Worm (Caenorhabditis elegans) whole organism, young adult: ENCODE data around the gene srg-39.

ENCODE experiments used
- B0336.3 ChIP-seq: fragments of 200-800 bp; sonication (Bioruptor generic); IDR thresholded peaks from 2 replicates; pipeline ENCODE4 v1.3.6; 2022; ENCODE audit warnings: missing genetic modification characterization, missing compliant biosample characterization
- F10E7.11 ChIP-seq: sonication (generic microtip); optimal IDR thresholded peaks from 2 replicates; lab custom pipeline; 2017; ENCODE audit warnings: mild to moderate bottlenecking, missing genetic modification characterization, moderate library complexity, missing compliant biosample characterization
- F22D6.2 ChIP-seq: sonication (generic microtip); optimal IDR thresholded peaks from 2 replicates; lab custom pipeline; 2016; ENCODE audit warnings: mild to moderate bottlenecking, missing genetic modification characterization, missing compliant biosample characterization
- F23B12.7 ChIP-seq: sonication (generic microtip); optimal IDR thresholded peaks from 2 replicates; lab custom pipeline; 2017; ENCODE audit warnings: missing genetic modification characterization, mild to moderate bottlenecking, missing compliant biosample characterization, antibody characterized with exemption, moderate library complexity; ENCODE audit not compliant: insufficient read depth
- F33H1.4 ChIP-seq: fragments of 200-800 bp; sonication (Bioruptor generic); IDR thresholded peaks from 2 replicates; pipeline ENCODE4 v1.3.6; 2022; ENCODE audit warnings: missing genetic modification reagents, missing genetic modification characterization, missing compliant biosample characterization
- F49E8.2 ChIP-seq: sonication (generic microtip); optimal IDR thresholded peaks from 3 replicates; lab custom pipeline; 2017; ENCODE audit warnings: missing genetic modification characterization, mild to moderate bottlenecking, missing compliant biosample characterization, antibody characterized with exemption, moderate library complexity; ENCODE audit not compliant: insufficient read depth
- K11D2.4 ChIP-seq: fragments of 200-800 bp; sonication (Bioruptor generic); IDR thresholded peaks from 2 replicates; pipeline ENCODE4 v1.3.6; 2022; ENCODE audit warnings: missing genetic modification reagents, missing genetic modification characterization, missing compliant biosample characterization
- T26A5.8 ChIP-seq: sonication (generic microtip); optimal IDR thresholded peaks from 2 replicates; lab custom pipeline; 2016; ENCODE audit warnings: missing genetic modification characterization, missing compliant biosample characterization
- Y53G8AR.9 ChIP-seq: fragments of 200-800 bp; sonication (Bioruptor generic); conservative IDR thresholded peaks from 2 replicates; pipeline ENCODE4 v1.3.6; 2022; ENCODE audit warnings: missing genetic modification reagents, missing genetic modification characterization, missing compliant biosample characterization
- Y79H2A.3 ChIP-seq: fragments of 200-800 bp; sonication (Bioruptor generic); conservative IDR thresholded peaks from 2 replicates; pipeline ENCODE4 v1.3.6; 2022; ENCODE audit warnings: missing genetic modification reagents, missing genetic modification characterization, missing compliant biosample characterization
- Y95B8A.8 ChIP-seq: fragments of 200-800 bp; sonication (Bioruptor generic); IDR thresholded peaks from 2 replicates; pipeline ENCODE4 v1.3.6; 2022; ENCODE audit warnings: missing genetic modification reagents, missing genetic modification characterization, missing compliant biosample characterization
- ama-1 ChIP-seq, 3 experiments: fragments of 150-350 bp in 1 of 3; sonication (generic microtip) in 2 of 3; optimal IDR thresholded peaks; 2 replicates each; lab custom pipeline; 2014 to 2018; ENCODE audit warnings: missing biosample characterization in 2 of 3, missing genetic modification characterization in 2 of 3, missing genetic modification reagents in 2 of 3
- aptf-3 ChIP-seq: fragments of 200-800 bp; sonication (Bioruptor generic); IDR thresholded peaks from 2 replicates; pipeline ENCODE4 v1.3.6; 2022; ENCODE audit warnings: missing genetic modification characterization, missing compliant biosample characterization
- cebp-2 ChIP-seq: fragments of 200-800 bp; sonication (Bioruptor generic); IDR thresholded peaks from 2 replicates; pipeline ENCODE4 v1.3.6; 2022; ENCODE audit warnings: missing genetic modification characterization, missing compliant biosample characterization
- ceh-40 ChIP-seq: fragments of 200-800 bp; sonication (Bioruptor generic); IDR thresholded peaks from 2 replicates; pipeline ENCODE4 v1.3.6; 2022; ENCODE audit warnings: missing genetic modification characterization, missing compliant biosample characterization
- efl-1 ChIP-seq: fragments of 150-350 bp; optimal IDR thresholded peaks from 2 replicates; lab custom pipeline; 2014; ENCODE audit warnings: missing biosample characterization, missing genetic modification reagents, missing genetic modification characterization
- egl-44 ChIP-seq: fragments of 200-800 bp; sonication (Bioruptor generic); IDR thresholded peaks from 2 replicates; pipeline ENCODE4 v1.3.6; 2022; ENCODE audit warnings: missing genetic modification reagents, missing genetic modification characterization, missing compliant biosample characterization
- egrh-3 ChIP-seq: fragments of 200-800 bp; sonication (Bioruptor generic); IDR thresholded peaks from 2 replicates; pipeline ENCODE4 v1.3.6; 2022; ENCODE audit warnings: missing genetic modification reagents, missing genetic modification characterization, missing compliant biosample characterization
- fkh-3 ChIP-seq: sonication (generic microtip); optimal IDR thresholded peaks from 2 replicates; lab custom pipeline; 2016; ENCODE audit warnings: mild to moderate bottlenecking, missing genetic modification characterization, missing compliant biosample characterization
- gei-17 ChIP-seq: fragments of 200-800 bp; sonication (Bioruptor generic); optimal IDR thresholded peaks from 2 replicates; lab custom pipeline; 2018; ENCODE audit warnings: mild to moderate bottlenecking, missing genetic modification characterization, missing compliant biosample characterization
- hlh-12 ChIP-seq: sonication (generic microtip); optimal IDR thresholded peaks from 2 replicates; lab custom pipeline; 2016; ENCODE audit warnings: missing genetic modification characterization, missing compliant biosample characterization
- hlh-26 ChIP-seq: fragments of 200-800 bp; sonication (Bioruptor generic); conservative IDR thresholded peaks from 2 replicates; pipeline ENCODE4 v1.3.6; 2022; ENCODE audit warnings: missing genetic modification reagents, missing genetic modification characterization, missing compliant biosample characterization
- let-607 ChIP-seq, 2 experiments: fragments of 200-800 bp in 1 of 2; sonication (Bioruptor generic) in 1 of 2; sonication (generic microtip) in 1 of 2; optimal IDR thresholded peaks; 2 replicates each; lab custom pipeline; 2016 to 2018; ENCODE audit warnings: mild to moderate bottlenecking in 2 of 2, missing compliant biosample characterization in 2 of 2, missing genetic modification characterization in 2 of 2, moderate library complexity in 2 of 2, missing genotype in 1 of 2
- lin-26 ChIP-seq: fragments of 200-800 bp; sonication (Bioruptor generic); IDR thresholded peaks from 2 replicates; pipeline ENCODE4 v1.3.6; 2022; ENCODE audit warnings: missing genetic modification reagents, missing genetic modification characterization, missing compliant biosample characterization
- lin-35 ChIP-seq, 3 experiments: fragments of 150-350 bp in 2 of 3; sonication (generic microtip) in 1 of 3; optimal IDR thresholded peaks; 2 replicates each; lab custom pipeline; 2014 to 2018; ENCODE audit warnings: missing biosample characterization in 3 of 3, missing genetic modification characterization in 3 of 3, missing genetic modification reagents in 3 of 3
- madf-3 ChIP-seq: fragments of 200-800 bp; sonication (Bioruptor generic); IDR thresholded peaks from 2 replicates; pipeline ENCODE4 v1.3.6; 2022; ENCODE audit warnings: missing genetic modification reagents, missing genetic modification characterization, missing compliant biosample characterization
- nhr-120 ChIP-seq: fragments of 200-800 bp; sonication (Bioruptor generic); IDR thresholded peaks from 2 replicates; pipeline ENCODE4 v1.3.6; 2022; ENCODE audit warnings: missing genetic modification characterization, missing compliant biosample characterization
- nhr-80 ChIP-seq: sonication (generic microtip); optimal IDR thresholded peaks from 2 replicates; lab custom pipeline; 2016; ENCODE audit warnings: missing genetic modification characterization, missing compliant biosample characterization
- pbrm-1 ChIP-seq: fragments of 200-800 bp; sonication (Bioruptor generic); IDR thresholded peaks from 2 replicates; pipeline ENCODE4 v1.3.6; 2022; ENCODE audit warnings: missing genetic modification reagents, missing genetic modification characterization, missing compliant biosample characterization
- pha-4 ChIP-seq: fragments of 150-350 bp; sonication (generic microtip); optimal IDR thresholded peaks from 2 replicates; lab custom pipeline; 2014; ENCODE audit warnings: missing biosample characterization, missing genetic modification reagents, missing genetic modification characterization
- rec-8 ChIP-seq, 2 experiments: sonication (generic microtip); optimal IDR thresholded peaks; 2 replicates each; lab custom pipeline; 2016; ENCODE audit warnings: mild to moderate bottlenecking in 2 of 2, missing genetic modification characterization in 2 of 2, missing genetic modification reagents in 2 of 2, missing genotype in 2 of 2, missing biosample characterization in 1 of 2, missing compliant biosample characterization in 1 of 2, moderate library complexity in 1 of 2
- sea-2 ChIP-seq: fragments of 200-800 bp; sonication (Bioruptor generic); IDR thresholded peaks from 2 replicates; pipeline ENCODE4 v1.3.6; 2022; ENCODE audit warnings: missing genetic modification characterization, missing compliant biosample characterization
- somi-1 ChIP-seq: fragments of 200-800 bp; sonication (Bioruptor generic); optimal IDR thresholded peaks from 2 replicates; lab custom pipeline; 2018; ENCODE audit warnings: mild to moderate bottlenecking, missing genetic modification characterization, missing compliant biosample characterization
- sptf-2 ChIP-seq: fragments of 200-800 bp; sonication (Bioruptor generic); optimal IDR thresholded peaks from 2 replicates; lab custom pipeline; 2018; ENCODE audit warnings: mild to moderate bottlenecking, missing genetic modification characterization, missing compliant biosample characterization
- tbp1 ChIP-seq: fragments of 200-800 bp; sonication (Bioruptor generic); optimal IDR thresholded peaks from 2 replicates; lab custom pipeline; 2018; ENCODE audit warnings: mild to moderate bottlenecking, missing genetic modification characterization, missing compliant biosample characterization
- xnd-1 ChIP-seq: sonication (generic microtip); optimal IDR thresholded peaks from 2 replicates; lab custom pipeline; 2016; ENCODE audit warnings: missing genotype, missing genetic modification reagents, missing genetic modification characterization, missing compliant biosample characterization
- zfh-2 ChIP-seq: fragments of 200-800 bp; sonication (Bioruptor generic); conservative IDR thresholded peaks from 2 replicates; pipeline ENCODE4 v1.3.6; 2022; ENCODE audit warnings: missing genetic modification reagents, missing genetic modification characterization, missing compliant biosample characterization

srg-39 gene

ce11 chrV:11167745-11168144 is 15.5 kb upstream of the srg-39 start:
- TF ChIP-seq K11D2.4 (GFP tag; lab: Robert Waterston, UW) (no peak), gei-17 (GFP tag; lab: Kevin White, UChicago) (no peak), pbrm-1 (GFP tag; lab: Robert Waterston, UW) (no peak), F33H1.4 (GFP tag; lab: Robert Waterston, UW) (no peak), sptf-2 (GFP tag; lab: Kevin White, UChicago) (no peak), lin-35 (GFP tag; optimal IDR thresholded peaks at IDR 0.05; lab: Kevin White, UChicago) (no peak), madf-3 (GFP tag; lab: Robert Waterston, UW) (no peak), sea-2 (GFP tag; lab: Robert Waterston, UW) (no peak), T26A5.8 (tag; lab: Kevin White, UChicago) (no peak), hlh-12 (tag; lab: Kevin White, UChicago) (no peak)

ce11 chrV:11164475-11164874 is 12.2 kb upstream of the srg-39 start, which contains the start of gene srg-40:
TSS of gene srg-40 (minus strand) at chrV:11164575.
- TF ChIP-seq Y53G8AR.9 = no peak
- TF ChIP-seq F10E7.11 (tag; lab: Kevin White, UChicago) = no peak
- no peak for TF ChIP-seq nhr-80 (tag; lab: Kevin White, UChicago)
- TF ChIP-seq aptf-3 (GFP tag; lab: Robert Waterston, UW) = no peak
- no peak for TF ChIP-seq Y79H2A.3 (GFP tag; lab: Robert Waterston, UW)
- no peak for TF ChIP-seq let-607 (tag; optimal IDR thresholded peaks at IDR 0.05; lab: Kevin White, UChicago)
- no peak for TF ChIP-seq cebp-2
- TF ChIP-seq egl-44 (GFP tag; lab: Robert Waterston, UW) = no peak
- TF ChIP-seq ceh-40 (GFP tag; lab: Robert Waterston, UW) = no peak
- TF ChIP-seq rec-8 (tag; optimal IDR thresholded peaks at IDR 0.05; lab: Kevin White, UChicago) = no peak
- no peak for TF ChIP-seq K11D2.4 (GFP tag; lab: Robert Waterston, UW)
- no peak for TF ChIP-seq fkh-3 (tag; lab: Kevin White, UChicago)
- no peak for TF ChIP-seq F23B12.7 (tag; lab: Kevin White, UChicago)
- TF ChIP-seq, all 124 proteins: peak for 0

ce11 chrV:11161791-11162190 is 9.6 kb upstream of the srg-39 start, which contains the start of gene srg-41:
TSS of gene srg-41 (minus strand) at chrV:11161891.
- TF ChIP-seq somi-1 (GFP tag; lab: Kevin White, UChicago) (no peak), B0336.3 (GFP tag; lab: Robert Waterston, UW) (no peak)

- TF ChIP-seq aptf-3 (GFP tag; lab: Robert Waterston, UW) (no peak), egrh-3 (no peak), F10E7.11 (tag; lab: Kevin White, UChicago) (no peak), Y95B8A.8 (no peak), F22D6.2 (tag; lab: Kevin White, UChicago) (no peak), lin-26 (GFP tag; lab: Robert Waterston, UW) (no peak), hlh-12 (tag; lab: Kevin White, UChicago) (no peak), xnd-1 (tag; lab: Kevin White, UChicago) (no peak), ama-1 (optimal IDR thresholded peaks at IDR 0.05; lab: Kevin White, UChicago) (no peak), ama-1 (GFP tag; optimal IDR thresholded peaks at IDR 0.05; lab: Kevin White, UChicago) (no peak)
These were observed 5.7 kb upstream of the srg-39 start, which contains the start of gene srg-42 for ce11 chrV:11157947-11158346. TSS of gene srg-42 (minus strand) at chrV:11158047.

- TF ChIP-seq nhr-120 (GFP tag; lab: Robert Waterston, UW) = no peak
- TF ChIP-seq let-607 (tag; optimal IDR thresholded peaks at IDR 0.05; lab: Kevin White, UChicago) = no peak
- no peak for TF ChIP-seq tbp1 (GFP tag; lab: Kevin White, UChicago)
- no peak for TF ChIP-seq efl-1 (GFP tag; lab: Kevin White, UChicago)
- TF ChIP-seq Y79H2A.3 (GFP tag; lab: Robert Waterston, UW) = no peak
- no peak for TF ChIP-seq K11D2.4 (GFP tag; lab: Robert Waterston, UW)
- no peak for TF ChIP-seq F49E8.2
- no peak for TF ChIP-seq hlh-26 (GFP tag; lab: Robert Waterston, UW)
- TF ChIP-seq pha-4 = no peak
- TF ChIP-seq zfh-2 (GFP tag; lab: Robert Waterston, UW) = no peak
These were observed 4.4 kb upstream of the srg-39 start for ce11 chrV:11156589-11156988.
